Fruit fly (Drosophila melanogaster): ENCODE results near the gene ush.

ush gene

DNA sequence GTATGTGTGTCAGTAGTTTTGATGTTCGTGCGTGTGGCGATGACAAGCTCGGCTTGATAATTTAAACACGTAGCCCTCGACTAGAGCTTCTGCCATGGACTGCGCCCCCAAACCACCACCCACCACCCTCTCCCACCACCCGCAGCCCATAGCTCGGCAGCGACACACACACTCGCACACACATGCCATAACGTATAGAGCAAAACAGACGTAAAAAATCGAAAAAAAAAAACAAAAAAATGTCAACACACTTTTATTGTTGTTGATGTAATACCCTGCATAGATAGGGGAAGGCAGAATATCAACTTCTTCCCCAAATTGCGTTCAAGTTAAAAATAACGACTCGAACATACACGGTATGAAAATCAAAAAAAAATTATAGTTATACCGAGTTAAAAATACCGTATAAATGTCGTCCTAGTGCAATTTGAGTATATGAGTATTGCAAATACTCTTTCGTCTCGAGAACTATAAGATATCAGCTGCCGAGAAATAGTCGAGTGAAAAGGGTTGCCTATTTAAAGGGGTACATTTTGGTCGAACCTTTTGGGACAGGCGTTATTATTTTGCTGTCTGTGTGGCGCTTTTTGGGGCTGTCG, 5.6 kb upstream of the ush start (continued):
- TF ChIP-seq CG10565 (GFP tag; optimal IDR thresholded peaks at IDR 0.05) (peak; percentile 15), fru (optimal IDR thresholded peaks at IDR 0.05) (no peak), CG4707 (GFP tag; optimal IDR thresholded peaks at IDR 0.05) (peak; percentile 22), Spps (tag; optimal IDR thresholded peaks at IDR 0.05) (peak; percentile 43), esg (GFP tag; conservative IDR thresholded peaks at IDR 0.05) (peak; percentile 76), CG1529 (GFP tag; optimal IDR thresholded peaks at IDR 0.05) (no peak), kay (GFP tag; optimal IDR thresholded peaks at IDR 0.05) (peak; percentile 67), stc (GFP tag; IDR thresholded peaks at IDR 0.05) (peak; percentile 77), Sry-β (GFP tag; optimal IDR thresholded peaks at IDR 0.05) (no peak), tap (tag; optimal IDR thresholded peaks at IDR 0.05) (peak; percentile 59), CrebB (tag; optimal IDR thresholded peaks at IDR 0.05) (no peak), E2f2 (GFP tag; IDR thresholded peaks at IDR 0.05) (peak; percentile 40), Nf-YA (GFP tag; IDR thresholded peaks at IDR 0.05) (peak; percentile 62; the same call in 1 of the 2 replicates), YL-1 (GFP tag; optimal IDR thresholded peaks at IDR 0.05) (no peak), hbn (GFP tag; IDR thresholded peaks at IDR 0.05; ENCODE audit: partially characterized antibody) (no peak), Nf-YC (tag; optimal IDR thresholded peaks at IDR 0.05) (peak; percentile 49), HHEX (GFP tag; optimal IDR thresholded peaks at IDR 0.05) (peak; percentile 73), CG15073 (GFP tag; optimal IDR thresholded peaks at IDR 0.05) (peak; percentile 26), NFAT (GFP tag; IDR thresholded peaks at IDR 0.05) (no peak), NC2α (GFP tag; optimal IDR thresholded peaks at IDR 0.05) (peak; percentile 66), zf30C (GFP tag; optimal IDR thresholded peaks at IDR 0.05) (no peak), nerfin-2 (GFP tag; IDR thresholded peaks at IDR 0.05; ENCODE audit: partially characterized antibody) (no peak), ara (GFP tag; IDR thresholded peaks at IDR 0.05) (peak; percentile 70; the same call in 1 of the 2 replicates), NfI (GFP tag; optimal IDR thresholded peaks at IDR 0.05) (peak; percentile 71), CHES-1-like (GFP tag; optimal IDR thresholded peaks at IDR 0.05) (peak; percentile 88), pzg (GFP tag; optimal IDR thresholded peaks at IDR 0.05) (no peak), CG2202 (tag; optimal IDR thresholded peaks at IDR 0.05) (no peak), CG9727 (GFP tag; optimal IDR thresholded peaks at IDR 0.05) (peak; percentile 51), Fer1 (GFP tag; optimal IDR thresholded peaks at IDR 0.05) (peak; percentile 87), kni (GFP tag; optimal IDR thresholded peaks at IDR 0.05) (peak; percentile 82), luna (GFP tag; optimal IDR thresholded peaks at IDR 0.05) (peak; percentile 56), Asciz (GFP tag; optimal IDR thresholded peaks at IDR 0.05) (peak; percentile 74), Dip2 (GFP tag; IDR thresholded peaks at IDR 0.05) (no peak), lilli (GFP tag; optimal IDR thresholded peaks at IDR 0.05) (peak; percentile 87), CG42726 (GFP tag; IDR thresholded peaks at IDR 0.05; ENCODE audit: partially characterized antibody) (no peak), CG31224 (GFP tag; IDR thresholded peaks at IDR 0.05) (peak; percentile 63), CG5245 (GFP tag; optimal IDR thresholded peaks at IDR 0.05) (peak; percentile 44), CG8924 (tag; optimal IDR thresholded peaks at IDR 0.05) (peak; percentile 56), jumu (GFP tag; optimal IDR thresholded peaks at IDR 0.05) (peak; percentile 62), unpg (GFP tag; optimal IDR thresholded peaks at IDR 0.05) (peak; percentile 77), bbx (GFP tag; IDR thresholded peaks at IDR 0.05; ENCODE audit: partially characterized antibody) (no peak), CG7271 (tag; optimal IDR thresholded peaks at IDR 0.05) (no peak), sr (GFP tag; IDR thresholded peaks at IDR 0.05) (no peak), ATbp (GFP tag; optimal IDR thresholded peaks at IDR 0.05) (peak; percentile 77), Stat92E (GFP tag; optimal IDR thresholded peaks at IDR 0.05) (no peak), bsh (GFP tag; optimal IDR thresholded peaks at IDR 0.05) (peak; percentile 54 to 66), CG8290 (GFP tag; optimal IDR thresholded peaks at IDR 0.05) (no peak), CG8290 (tag; optimal IDR thresholded peaks at IDR 0.05) (no peak), D19A (tag; optimal IDR thresholded peaks at IDR 0.05) (peak; percentile 90), CG11695 (GFP tag; IDR thresholded peaks at IDR 0.05) (peak; percentile 82)

All from whole organism, embryonic.